Fruit fly (Drosophila melanogaster): ENCODE data around the gene CG1677.

Gene CG1677

DNA sequence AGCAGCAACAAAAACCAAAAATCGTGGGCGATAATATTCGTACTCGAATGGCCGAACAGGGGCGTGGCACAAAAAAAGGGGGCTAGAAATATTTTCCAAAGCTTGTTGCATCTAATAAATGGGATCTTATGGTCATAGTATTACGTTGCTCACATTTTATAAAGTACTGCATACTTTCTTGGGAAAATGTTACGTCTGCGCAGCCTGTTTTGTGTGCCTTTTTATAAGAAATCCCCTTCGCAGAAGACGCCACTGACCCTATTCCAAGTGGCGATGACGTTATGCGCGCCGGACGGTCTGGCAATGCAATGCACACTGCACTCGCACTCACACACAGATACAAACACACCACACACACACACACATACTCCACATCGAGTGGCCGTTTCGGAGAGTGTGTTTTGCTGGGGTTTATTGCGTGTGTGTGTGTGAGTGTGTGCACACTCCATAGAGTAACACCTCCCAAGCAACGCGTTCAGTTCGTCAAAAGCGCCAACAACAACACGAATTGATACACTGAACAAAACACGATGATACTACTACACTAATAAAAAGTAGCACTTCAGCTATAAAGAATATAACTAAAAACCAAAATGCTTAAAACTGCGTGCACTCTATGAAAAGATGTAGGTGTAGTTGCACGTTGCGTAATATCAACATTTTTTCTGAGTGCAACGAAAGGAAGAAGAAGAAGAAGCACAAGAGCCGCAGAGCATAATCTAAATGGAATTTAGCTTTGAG lies 112.3 kb downstream of the CG1677 start (continued):
- TF ChIP-seq seq (GFP tag; IDR thresholded peaks at IDR 0.05): peak; percentile 43; the same call in 1 of the 2 replicates
- TF ChIP-seq Blimp-1 (GFP tag; optimal IDR thresholded peaks at IDR 0.05): peak; percentile 84
- peak; percentile 87 for TF ChIP-seq CG10979 (tag; optimal IDR thresholded peaks at IDR 0.05)
- no peak for TF ChIP-seq nerfin-2 (GFP tag; IDR thresholded peaks at IDR 0.05; ENCODE audit: partially characterized antibody)
- TF ChIP-seq Hr78 (GFP tag; optimal IDR thresholded peaks at IDR 0.05): peak in 1 of 2 experiments; percentile 54
- TF ChIP-seq wor (GFP tag; IDR thresholded peaks at IDR 0.05): peak; percentile 85
- TF ChIP-seq CG12071 (GFP tag; optimal IDR thresholded peaks at IDR 0.05): peak; percentile 77
- TF ChIP-seq CG11504 (tag; optimal IDR thresholded peaks at IDR 0.05): peak; percentile 83
- TF ChIP-seq Hmr (GFP tag; optimal IDR thresholded peaks at IDR 0.05): peak; percentile 25
- peak; percentile 70 for TF ChIP-seq cg (GFP tag; optimal IDR thresholded peaks at IDR 0.05)
- TF ChIP-seq CG16863 (GFP tag; optimal IDR thresholded peaks at IDR 0.05): peak; percentile 78
- peak; percentile 44 for TF ChIP-seq scrt (GFP tag; optimal IDR thresholded peaks at IDR 0.05)
- peak; percentile 65 for TF ChIP-seq CG18764 (GFP tag; optimal IDR thresholded peaks at IDR 0.05)
- TF ChIP-seq H15 (GFP tag; IDR thresholded peaks at IDR 0.05): peak; percentile 83
- TF ChIP-seq D19A (tag; optimal IDR thresholded peaks at IDR 0.05): peak; percentile 72
- TF ChIP-seq onecut (GFP tag; IDR thresholded peaks at IDR 0.05): peak; percentile 72
- peak; percentile 74 for TF ChIP-seq CG14050 (GFP tag; IDR thresholded peaks at IDR 0.05)
- TF ChIP-seq CG17385 (GFP tag; optimal IDR thresholded peaks at IDR 0.05): peak; percentile 90
- peak; percentile 79 for TF ChIP-seq row (GFP tag; IDR thresholded peaks at IDR 0.05)
- TF ChIP-seq ranshi (GFP tag; IDR thresholded peaks at IDR 0.05): peak; percentile 76
- TF ChIP-seq CG3281 (GFP tag; optimal IDR thresholded peaks at IDR 0.05): no peak
- peak; percentile 48 for TF ChIP-seq dm (GFP tag; optimal IDR thresholded peaks at IDR 0.05)
- peak; percentile 80 for TF ChIP-seq Hsf (GFP tag; optimal IDR thresholded peaks at IDR 0.05)
- TF ChIP-seq gro (GFP tag; optimal IDR thresholded peaks at IDR 0.05): no peak
- no peak for TF ChIP-seq Dbx (GFP tag; IDR thresholded peaks at IDR 0.05)
- peak; percentile 60 for TF ChIP-seq maf-S (GFP tag; optimal IDR thresholded peaks at IDR 0.05)
- TF ChIP-seq ci (GFP tag; IDR thresholded peaks at IDR 0.05): peak; percentile 93
- peak; percentile 53 for TF ChIP-seq CG3847 (GFP tag; IDR thresholded peaks at IDR 0.05)
- peak; percentile 58 for TF ChIP-seq Bdp1 (GFP tag; optimal IDR thresholded peaks at IDR 0.05)
- TF ChIP-seq zen2 (GFP tag; IDR thresholded peaks at IDR 0.05; ENCODE audit: partially characterized antibody): no peak
- TF ChIP-seq CG12236 (GFP tag; optimal IDR thresholded peaks at IDR 0.05): peak; percentile 63
- TF ChIP-seq CG31224 (GFP tag; IDR thresholded peaks at IDR 0.05): peak; percentile 44
- no peak for TF ChIP-seq CG6791 (GFP tag; IDR thresholded peaks at IDR 0.05; ENCODE audit: partially characterized antibody)
- peak; percentile 72 for TF ChIP-seq CG1647 (GFP tag; optimal IDR thresholded peaks at IDR 0.05)
- no peak for TF ChIP-seq hkb (optimal IDR thresholded peaks at IDR 0.05)
- TF ChIP-seq hkb (GFP tag; IDR thresholded peaks at IDR 0.05): peak; percentile 76
- peak; percentile 89 for TF ChIP-seq otp (GFP tag; IDR thresholded peaks at IDR 0.05)
- TF ChIP-seq CG17328 (GFP tag; IDR thresholded peaks at IDR 0.05): peak; percentile 91
- peak; percentile 31 for TF ChIP-seq pho (GFP tag; optimal IDR thresholded peaks at IDR 0.05)
- TF ChIP-seq sima (GFP tag; optimal IDR thresholded peaks at IDR 0.05): no peak
- TF ChIP-seq CG12219 (GFP tag; optimal IDR thresholded peaks at IDR 0.05): peak; percentile 74
- peak; percentile 85 for TF ChIP-seq tap (tag; optimal IDR thresholded peaks at IDR 0.05)
- peak; percentile 75 for TF ChIP-seq salm (tag; optimal IDR thresholded peaks at IDR 0.05)
- TF ChIP-seq pita (GFP tag; optimal IDR thresholded peaks at IDR 0.05): no peak
- TF ChIP-seq CG8765 (GFP tag; IDR thresholded peaks at IDR 0.05): peak; percentile 77; the same call in 1 of the 2 replicates
- TF ChIP-seq amos (GFP tag; IDR thresholded peaks at IDR 0.05; ENCODE audit: partially characterized antibody): no peak
- TF ChIP-seq ERR (GFP tag; optimal IDR thresholded peaks at IDR 0.05): peak; percentile 43
- TF ChIP-seq ase (GFP tag; IDR thresholded peaks at IDR 0.05): peak; percentile 78
- peak; percentile 76 for TF ChIP-seq CG16815 (GFP tag; optimal IDR thresholded peaks at IDR 0.05)
- peak; percentile 22 for TF ChIP-seq Elba2 (GFP tag; optimal IDR thresholded peaks at IDR 0.05)

Data from whole organism, embryonic.